Fruit fly (Drosophila melanogaster): ENCODE results near the gene U2af38.

U2af38 gene

dm6 chr2L:252174-252573 lies 42.3 kb downstream of the U2af38 start, which contains the start of gene Rpp30:
TSS of gene Rpp30 (minus strand) at chr2L:252373.
- no peak for TF ChIP-seq EcR (GFP tag; optimal IDR thresholded peaks at IDR 0.05)
- TF ChIP-seq pan (optimal IDR thresholded peaks at IDR 0.05), result no peak
- no peak for TF ChIP-seq Dll (optimal IDR thresholded peaks at IDR 0.05)
- TF ChIP-seq psq (optimal IDR thresholded peaks at IDR 0.05), result no peak
- TF ChIP-seq CG8478 (optimal IDR thresholded peaks at IDR 0.05), result no peak

- TF ChIP-seq CG8478 (optimal IDR thresholded peaks at IDR 0.05) (no peak), Dll (optimal IDR thresholded peaks at IDR 0.05) (no peak), usp (GFP tag; optimal IDR thresholded peaks at IDR 0.05) (no peak), psq (optimal IDR thresholded peaks at IDR 0.05) (no peak), EcR (GFP tag; optimal IDR thresholded peaks at IDR 0.05) (no peak)
Observed at dm6 chr2L:250507-251215, 43.8 kb downstream of the U2af38 start, which contains the start of gene kis. TSS of gene kis (minus strand) at chr2L:250823.

- peak; percentile 91 for TF ChIP-seq Dll (optimal IDR thresholded peaks at IDR 0.05)
- no peak for TF ChIP-seq pan (optimal IDR thresholded peaks at IDR 0.05)
Observed at dm6 chr2L:249048-249825, 45.2 kb downstream of the U2af38 start.

dm6 chr2L:248592-248991 lies 45.9 kb downstream of the U2af38 start:
- TF ChIP-seq EcR (GFP tag; optimal IDR thresholded peaks at IDR 0.05), result no peak
- no peak for TF ChIP-seq Dll (optimal IDR thresholded peaks at IDR 0.05)
- TF ChIP-seq psq (optimal IDR thresholded peaks at IDR 0.05), result no peak
- no peak for TF ChIP-seq CG8478 (optimal IDR thresholded peaks at IDR 0.05)
- TF ChIP-seq usp (GFP tag; optimal IDR thresholded peaks at IDR 0.05), result no peak
- no peak for TF ChIP-seq pan (optimal IDR thresholded peaks at IDR 0.05)

dm6 chr2L:247845-248473 lies 46.5 kb downstream of the U2af38 start:
- no peak for TF ChIP-seq CG8478 (optimal IDR thresholded peaks at IDR 0.05)
- no peak for TF ChIP-seq pan (optimal IDR thresholded peaks at IDR 0.05)
- TF ChIP-seq Dll (optimal IDR thresholded peaks at IDR 0.05), result no peak
- no peak for TF ChIP-seq EcR (GFP tag; optimal IDR thresholded peaks at IDR 0.05)
- TF ChIP-seq psq (optimal IDR thresholded peaks at IDR 0.05), result no peak
- no peak for TF ChIP-seq usp (GFP tag; optimal IDR thresholded peaks at IDR 0.05)

DNA sequence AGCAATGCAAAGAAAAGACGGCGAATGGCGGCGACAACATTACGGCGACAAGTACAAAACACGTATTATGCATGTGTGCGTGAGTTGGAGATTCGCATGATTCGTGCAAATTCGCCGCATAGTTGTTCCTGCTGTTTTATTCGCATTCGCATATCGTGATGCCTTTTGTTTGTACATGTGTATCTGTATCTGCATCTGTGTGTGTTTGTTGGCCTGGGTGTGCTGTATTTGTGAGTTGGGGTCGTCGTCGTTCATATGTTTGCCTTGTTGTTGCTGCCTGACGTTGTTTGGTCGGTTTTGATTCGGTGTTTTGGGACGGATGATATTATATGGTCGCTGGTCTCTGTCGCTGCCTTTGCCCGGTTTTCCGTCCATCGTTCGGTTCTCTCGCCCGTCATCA lies 47.0 kb downstream of the U2af38 start:
- no peak for TF ChIP-seq Dll (optimal IDR thresholded peaks at IDR 0.05)
- no peak for TF ChIP-seq EcR (GFP tag; optimal IDR thresholded peaks at IDR 0.05)
- TF ChIP-seq CG8478 (optimal IDR thresholded peaks at IDR 0.05), result no peak
- no peak for TF ChIP-seq psq (optimal IDR thresholded peaks at IDR 0.05)
- TF ChIP-seq pan (optimal IDR thresholded peaks at IDR 0.05), result no peak
- TF ChIP-seq usp (GFP tag; optimal IDR thresholded peaks at IDR 0.05), result no peak

DNA sequence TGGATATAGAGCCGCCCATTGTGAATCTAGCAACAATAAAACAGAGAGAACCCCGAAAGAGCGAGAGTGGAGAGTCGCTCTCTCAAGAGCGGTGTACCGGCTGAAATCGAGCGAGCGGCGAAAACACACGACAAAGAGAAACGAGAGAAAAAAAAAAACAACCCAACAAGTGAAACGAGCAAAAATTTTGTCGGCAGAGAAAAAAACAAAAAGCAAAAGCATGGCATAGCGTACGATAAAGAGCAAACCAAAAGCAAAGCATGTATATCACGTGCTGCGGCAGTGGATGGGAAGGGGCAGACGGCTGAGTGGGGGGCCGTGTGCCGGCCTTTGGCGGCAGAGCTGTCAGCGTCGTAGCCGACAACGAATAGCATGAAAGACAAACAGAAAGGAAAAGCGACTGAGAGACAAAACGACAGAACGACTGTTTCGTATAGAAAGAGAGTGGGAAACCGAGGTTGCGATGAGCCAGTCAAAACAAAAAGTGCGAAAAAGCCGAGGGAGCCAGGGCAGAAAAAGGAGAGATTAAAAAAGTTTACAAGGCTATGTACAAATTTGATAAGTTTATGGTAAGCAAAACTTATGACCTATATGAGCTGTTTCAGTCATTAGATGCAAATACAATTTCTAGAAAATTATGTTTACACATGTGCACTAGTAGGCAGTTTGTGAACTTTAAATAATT lies 47.7 kb downstream of the U2af38 start:
- TF ChIP-seq Dll (optimal IDR thresholded peaks at IDR 0.05) (peak; percentile 79), usp (GFP tag; optimal IDR thresholded peaks at IDR 0.05) (no peak)

- no peak for TF ChIP-seq Dll (optimal IDR thresholded peaks at IDR 0.05)
- TF ChIP-seq psq (optimal IDR thresholded peaks at IDR 0.05), result no peak
- TF ChIP-seq EcR (GFP tag; optimal IDR thresholded peaks at IDR 0.05), result no peak
- no peak for TF ChIP-seq usp (GFP tag; optimal IDR thresholded peaks at IDR 0.05)
- no peak for TF ChIP-seq pan (optimal IDR thresholded peaks at IDR 0.05)
- no peak for TF ChIP-seq CG8478 (optimal IDR thresholded peaks at IDR 0.05)
Observed at dm6 chr2L:244559-244958, 49.9 kb downstream of the U2af38 start.

DNA sequence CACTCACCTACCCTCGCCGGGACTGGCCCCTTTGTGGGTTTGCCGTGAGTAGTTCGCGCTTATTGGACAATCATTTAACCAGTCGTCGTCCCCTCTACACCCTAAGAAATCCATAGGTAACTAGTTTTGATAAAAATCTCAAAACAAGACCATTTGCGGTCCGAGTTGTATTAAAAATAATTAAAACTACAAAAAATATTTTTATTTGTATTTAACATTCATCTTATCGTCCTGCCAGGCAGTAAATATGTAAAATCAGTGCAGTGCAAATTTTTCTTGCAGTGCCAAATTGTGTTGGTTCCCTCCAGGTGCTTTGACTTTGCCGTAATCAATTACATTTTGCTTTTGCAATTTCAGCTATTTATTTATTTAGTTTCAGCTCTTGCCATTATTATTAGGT lies 50.7 kb downstream of the U2af38 start:
- TF ChIP-seq psq (optimal IDR thresholded peaks at IDR 0.05) (no peak), EcR (GFP tag; optimal IDR thresholded peaks at IDR 0.05) (no peak), pan (optimal IDR thresholded peaks at IDR 0.05) (no peak), Dll (optimal IDR thresholded peaks at IDR 0.05) (no peak), usp (GFP tag; optimal IDR thresholded peaks at IDR 0.05) (no peak), CG8478 (optimal IDR thresholded peaks at IDR 0.05) (no peak)

DNA sequence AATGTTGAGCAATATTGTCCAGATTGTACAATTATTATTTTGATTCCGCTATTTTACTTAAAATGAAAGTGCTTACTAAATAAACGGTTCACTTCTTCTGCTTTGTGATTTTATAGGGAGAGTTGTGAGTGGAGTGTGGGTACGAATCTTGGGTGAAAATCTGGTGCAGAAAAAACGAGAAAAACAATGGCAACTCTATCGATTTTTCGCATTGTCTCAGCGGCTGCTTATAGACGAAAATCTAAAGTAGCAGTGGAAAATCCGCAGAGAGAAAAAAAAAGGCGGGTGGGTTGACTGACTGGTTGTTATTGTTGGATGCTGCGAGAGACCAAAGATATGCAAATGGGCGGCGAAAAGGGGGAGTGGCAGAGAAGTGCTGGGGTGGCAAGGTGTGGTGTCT lies 51.4 kb downstream of the U2af38 start:
- TF ChIP-seq EcR (GFP tag; optimal IDR thresholded peaks at IDR 0.05), result no peak
- TF ChIP-seq usp (GFP tag; optimal IDR thresholded peaks at IDR 0.05), result no peak
- TF ChIP-seq pan (optimal IDR thresholded peaks at IDR 0.05), result no peak
- TF ChIP-seq Dll (optimal IDR thresholded peaks at IDR 0.05), result no peak
- no peak for TF ChIP-seq psq (optimal IDR thresholded peaks at IDR 0.05)
- no peak for TF ChIP-seq CG8478 (optimal IDR thresholded peaks at IDR 0.05)
